Worm (Caenorhabditis elegans): Measurements from ENCODE around the gene M01H9.4.

DNA sequence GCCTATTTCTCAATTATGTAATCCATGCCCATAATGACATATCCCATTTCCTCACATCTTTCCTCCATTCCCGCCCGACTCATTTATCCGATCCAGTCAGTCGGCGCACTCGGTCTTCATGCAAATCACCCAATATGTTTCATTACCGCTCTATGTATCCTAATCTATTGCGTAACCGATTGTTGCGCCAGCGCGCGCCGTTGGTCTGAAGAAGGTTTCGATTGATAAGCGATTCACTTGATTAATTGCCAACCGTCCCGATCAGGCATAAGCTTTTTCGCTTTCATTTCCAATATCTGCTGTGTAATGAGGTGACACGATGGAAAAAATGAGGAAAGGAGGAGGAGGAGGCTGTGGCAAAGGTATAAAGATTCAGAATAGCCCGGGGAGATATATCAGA lies 35.4 kb upstream of the M01H9.4 start:
- TF ChIP-seq nhr-76 (tag; optimal IDR thresholded peaks at IDR 0.05) (no peak), ztf-11 (tag; optimal IDR thresholded peaks at IDR 0.05) (no peak)
